Worm (Caenorhabditis elegans): Measurements from ENCODE around the gene T25D3.3.

ce11 chrII:156999-157499, 4.7 kb downstream of the T25D3.3 start:
- TF ChIP-seq him-1 (tag; optimal IDR thresholded peaks at IDR 0.05), result no peak
- no peak for TF ChIP-seq W03F9.2 (tag; optimal IDR thresholded peaks at IDR 0.05)
